Worm (Caenorhabditis elegans) whole organism, L2 larva: ENCODE results near the gene K02D10.3.

Experiments
- R02D3.7 ChIP-seq: fragments of 150-350 bp; optimal IDR thresholded peaks from 2 replicates; lab custom pipeline; 2014; ENCODE audit warnings: missing biosample characterization, missing genetic modification characterization
- aly-2 ChIP-seq: fragments of 150-350 bp; optimal IDR thresholded peaks from 2 replicates; lab custom pipeline; 2014; ENCODE audit warnings: missing biosample characterization, missing genetic modification characterization
- ama-1 ChIP-seq: fragments of 150-350 bp; optimal IDR thresholded peaks from 2 replicates; lab custom pipeline; 2018; ENCODE audit warnings: inconsistent platforms
- egl-27 ChIP-seq: sonication (generic microtip); optimal IDR thresholded peaks from 3 replicates; lab custom pipeline; 2017; ENCODE audit warnings: missing biosample characterization, missing genetic modification reagents, missing genetic modification characterization
- lin-13 ChIP-seq: fragments of 150-350 bp; optimal IDR thresholded peaks from 2 replicates; lab custom pipeline; 2014; ENCODE audit warnings: missing biosample characterization, missing genetic modification reagents, missing genetic modification characterization
- mdl-1 ChIP-seq, 2 experiments: fragments of 150-350 bp in 1 of 2; sonication (generic microtip) in 1 of 2; optimal IDR thresholded peaks; 2 replicates each; lab custom pipeline; 2017; ENCODE audit warnings: missing biosample characterization in 2 of 2, missing genetic modification characterization in 2 of 2
- nhr-10 ChIP-seq: sonication (generic microtip); optimal IDR thresholded peaks from 2 replicates; lab custom pipeline; 2017; ENCODE audit warnings: missing biosample characterization, missing genetic modification characterization
- nhr-11 ChIP-seq: fragments of 150-350 bp; optimal IDR thresholded peaks from 2 replicates; lab custom pipeline; 2014; ENCODE audit warnings: missing biosample characterization, missing genetic modification characterization
- nhr-12 ChIP-seq: fragments of 150-350 bp; optimal IDR thresholded peaks from 2 replicates; lab custom pipeline; 2014; ENCODE audit warnings: missing biosample characterization, missing genetic modification characterization
- nhr-23 ChIP-seq: fragments of 150-350 bp; optimal IDR thresholded peaks from 2 replicates; lab custom pipeline; 2014; ENCODE audit warnings: missing biosample characterization, missing genetic modification reagents, missing genetic modification characterization
- skn-1 ChIP-seq: sonication (generic microtip); optimal IDR thresholded peaks from 2 replicates; lab custom pipeline; 2017; ENCODE audit warnings: missing biosample characterization, missing genetic modification characterization
- snpc-4 ChIP-seq: fragments of 150-350 bp; optimal IDR thresholded peaks from 2 replicates; lab custom pipeline; 2014; ENCODE audit warnings: missing biosample characterization, missing genetic modification characterization

ce11 chrIII:8739126-8739525 is 32.6 kb downstream of the K02D10.3 start:
- TF ChIP-seq mdl-1 (tag; optimal IDR thresholded peaks at IDR 0.05; lab: Kevin White, UChicago) (peak; percentile 46 to 78), snpc-4 (tag; lab: Kevin White, UChicago) (no peak), nhr-10 (tag; lab: Kevin White, UChicago) (no peak), nhr-23 (tag; lab: Kevin White, UChicago) (no peak), skn-1 (tag; lab: Kevin White, UChicago) (no peak), nhr-12 (tag; lab: Kevin White, UChicago) (no peak), egl-27 (no peak), ama-1 (no peak), lin-13 (no peak), nhr-11 (tag; lab: Kevin White, UChicago) (no peak), R02D3.7 (no peak), aly-2 (tag; lab: Kevin White, UChicago) (no peak)
